Worm (Caenorhabditis elegans) whole organism, L1 larva: ENCODE measurements around the gene F25F2.1.

Experiments
- Y116A8C.19 ChIP-seq: sonication (generic microtip); optimal IDR thresholded peaks from 2 replicates; lab custom pipeline; 2016; ENCODE audit warnings: missing compliant biosample characterization, missing genetic modification characterization, borderline replicate concordance
- aha-1 ChIP-seq: fragments of 150-350 bp; optimal IDR thresholded peaks from 2 replicates; lab custom pipeline; 2014; ENCODE audit warnings: missing biosample characterization, missing genetic modification characterization
- alr-1 ChIP-seq: fragments of 200-800 bp; sonication (Bioruptor generic); optimal IDR thresholded peaks from 2 replicates; lab custom pipeline; 2018; ENCODE audit warnings: borderline replicate concordance, mild to moderate bottlenecking, missing genetic modification characterization, missing compliant biosample characterization
- aly-2 ChIP-seq: fragments of 150-350 bp; optimal IDR thresholded peaks from 2 replicates; lab custom pipeline; 2014; ENCODE audit warnings: missing biosample characterization, missing genetic modification characterization
- ama-1 ChIP-seq: fragments of 150-350 bp; optimal IDR thresholded peaks from 2 replicates; lab custom pipeline; 2014
- blmp-1 ChIP-seq: fragments of 150-350 bp; optimal IDR thresholded peaks from 2 replicates; lab custom pipeline; 2014; ENCODE audit warnings: missing biosample characterization, missing genetic modification characterization
- ceh-63 ChIP-seq: fragments of 200-800 bp; sonication (Bioruptor generic); optimal IDR thresholded peaks from 2 replicates; lab custom pipeline; 2018; ENCODE audit warnings: mild to moderate bottlenecking, missing genetic modification characterization, missing compliant biosample characterization
- ceh-82 ChIP-seq, 3 experiments: fragments of 150-350 bp in 1 of 3; sonication (generic microtip) in 2 of 3; optimal IDR thresholded peaks; 2 replicates each; lab custom pipeline; 2014 to 2017; ENCODE audit warnings: missing biosample characterization in 3 of 3, missing genetic modification characterization in 3 of 3
- ceh-88 ChIP-seq: fragments of 200-800 bp; sonication (Bioruptor generic); IDR thresholded peaks from 2 replicates; pipeline ENCODE4 v1.3.6; 2022; ENCODE audit warnings: missing genetic modification characterization, missing compliant biosample characterization
- ceh-90 ChIP-seq: sonication (generic microtip); optimal IDR thresholded peaks from 2 replicates; lab custom pipeline; 2016; ENCODE audit warnings: missing genetic modification characterization, missing compliant biosample characterization
- dpl-1 ChIP-seq, 3 experiments: fragments of 150-350 bp in 2 of 3; sonication (generic microtip) in 1 of 3; optimal IDR thresholded peaks; 2 replicates each; lab custom pipeline; 2014 to 2017; ENCODE audit warnings: missing biosample characterization in 3 of 3, missing genetic modification characterization in 3 of 3, missing genetic modification reagents in 3 of 3
- efl-1 ChIP-seq, 4 experiments: fragments of 150-350 bp; optimal IDR thresholded peaks in 3 of 4; peaks in 1 of 4; 1 replicate in 1 of 4; 2 replicates in 3 of 4; lab custom pipeline; 2014; ENCODE audit warnings: missing biosample characterization in 2 of 4, missing genetic modification characterization in 2 of 4, missing genetic modification reagents in 2 of 4
- efl-3 ChIP-seq: fragments of 200-800 bp; sonication (Bioruptor generic); optimal IDR thresholded peaks from 2 replicates; lab custom pipeline; 2018; ENCODE audit warnings: mild to moderate bottlenecking, missing genetic modification characterization, missing compliant biosample characterization
- egl-13 ChIP-seq: sonication (generic microtip); optimal IDR thresholded peaks from 2 replicates; lab custom pipeline; 2016; ENCODE audit warnings: missing genotype, missing genetic modification reagents, missing genetic modification characterization, missing compliant biosample characterization
- egl-27 ChIP-seq, 2 experiments: fragments of 150-350 bp in 1 of 2; sonication (generic microtip); optimal IDR thresholded peaks; 3 replicates each; lab custom pipeline; 2017 to 2018; ENCODE audit warnings: missing biosample characterization in 2 of 2, missing genetic modification characterization in 2 of 2, missing genetic modification reagents in 2 of 2
- fkh-4 ChIP-seq: sonication (generic microtip); optimal IDR thresholded peaks from 2 replicates; lab custom pipeline; 2016; ENCODE audit warnings: missing compliant biosample characterization, missing genetic modification characterization, borderline replicate concordance
- fkh-8 ChIP-seq: sonication (generic microtip); optimal IDR thresholded peaks from 2 replicates; lab custom pipeline; 2016; ENCODE audit warnings: mild to moderate bottlenecking, missing genetic modification characterization, missing compliant biosample characterization
- fos-1 ChIP-seq: fragments of 150-350 bp; optimal IDR thresholded peaks from 2 replicates; lab custom pipeline; 2014; ENCODE audit warnings: missing biosample characterization, missing genetic modification characterization
- hlh-17 ChIP-seq: fragments of 200-800 bp; sonication (Bioruptor generic); optimal IDR thresholded peaks from 2 replicates; lab custom pipeline; 2018; ENCODE audit warnings: missing genetic modification characterization, mild to moderate bottlenecking, missing compliant biosample characterization, moderate library complexity, borderline replicate concordance
- hlh-4 ChIP-seq: sonication (generic microtip); optimal IDR thresholded peaks from 2 replicates; lab custom pipeline; 2016; ENCODE audit warnings: mild to moderate bottlenecking, missing genetic modification characterization, missing compliant biosample characterization
- irx-1 ChIP-seq: sonication (generic microtip); optimal IDR thresholded peaks from 2 replicates; lab custom pipeline; 2016; ENCODE audit warnings: missing genetic modification characterization, missing compliant biosample characterization
- isw-1 ChIP-seq: fragments of 200-800 bp; sonication (Bioruptor generic); IDR thresholded peaks from 2 replicates; pipeline ENCODE4 v1.3.6; 2022; ENCODE audit warnings: missing genetic modification characterization, missing compliant biosample characterization
- jun-1 ChIP-seq: fragments of 150-350 bp; optimal IDR thresholded peaks from 2 replicates; lab custom pipeline; 2014; ENCODE audit warnings: missing biosample characterization, missing genetic modification reagents, missing genetic modification characterization
- lin-14 ChIP-seq: fragments of 200-800 bp; sonication (Bioruptor generic); optimal IDR thresholded peaks from 2 replicates; lab custom pipeline; 2018; ENCODE audit warnings: mild to moderate bottlenecking, missing genetic modification characterization, moderate library complexity, missing compliant biosample characterization
- lin-39 ChIP-seq: fragments of 150-350 bp; optimal IDR thresholded peaks from 2 replicates; lab custom pipeline; 2014; ENCODE audit warnings: missing biosample characterization, missing genetic modification reagents, missing genetic modification characterization
- lsy-2 ChIP-seq, 2 experiments: fragments of 150-350 bp; optimal IDR thresholded peaks; 2 replicates each; lab custom pipeline; 2014; ENCODE audit warnings: missing biosample characterization in 2 of 2, missing genetic modification characterization in 2 of 2
- mdl-1 ChIP-seq, 2 experiments: fragments of 150-350 bp; optimal IDR thresholded peaks; 2 replicates each; lab custom pipeline; 2014 to 2017; ENCODE audit warnings: missing biosample characterization in 2 of 2, missing genetic modification characterization in 2 of 2, inconsistent platforms in 1 of 2
- mep-1 ChIP-seq: fragments of 150-350 bp; optimal IDR thresholded peaks from 2 replicates; lab custom pipeline; 2014; ENCODE audit warnings: missing biosample characterization, missing genetic modification characterization
- nhr-11 ChIP-seq: fragments of 150-350 bp; optimal IDR thresholded peaks from 2 replicates; lab custom pipeline; 2014; ENCODE audit warnings: missing biosample characterization, missing genetic modification characterization
- nhr-19 ChIP-seq: fragments of 200-800 bp; sonication (Bioruptor generic); conservative IDR thresholded peaks from 2 replicates; pipeline ENCODE4 v1.3.6; 2022; ENCODE audit warnings: missing genetic modification characterization, missing compliant biosample characterization
- nhr-71 ChIP-seq: sonication (generic microtip); optimal IDR thresholded peaks from 2 replicates; lab custom pipeline; 2016; ENCODE audit warnings: mild to moderate bottlenecking, missing genetic modification characterization, moderate library complexity, missing compliant biosample characterization
- nhr-85 ChIP-seq: sonication (generic microtip); peaks from one replicate; lab custom pipeline; 2016; ENCODE audit warnings: missing genetic modification characterization, inconsistent platforms, missing compliant biosample characterization
- skn-1 ChIP-seq: fragments of 150-350 bp; optimal IDR thresholded peaks from 2 replicates; lab custom pipeline; 2014; ENCODE audit warnings: missing biosample characterization, missing genetic modification characterization
- snu-23 ChIP-seq: sonication (generic microtip); optimal IDR thresholded peaks from 2 replicates; lab custom pipeline; 2016; ENCODE audit warnings: missing genetic modification characterization, missing compliant biosample characterization
- sup-37 ChIP-seq: fragments of 200-800 bp; sonication (Bioruptor generic); optimal IDR thresholded peaks from 2 replicates; lab custom pipeline; 2018; ENCODE audit warnings: mild to moderate bottlenecking, missing genetic modification characterization, missing compliant biosample characterization
- swsn-7 ChIP-seq: sonication (generic microtip); optimal IDR thresholded peaks from 2 replicates; lab custom pipeline; 2016; ENCODE audit warnings: missing genetic modification characterization, missing compliant biosample characterization
- tbx-2 ChIP-seq: sonication (generic microtip); optimal IDR thresholded peaks from 2 replicates; lab custom pipeline; 2016; ENCODE audit warnings: missing genetic modification characterization, missing compliant biosample characterization
- tlp-1 ChIP-seq: fragments of 150-350 bp; optimal IDR thresholded peaks from 2 replicates; lab custom pipeline; 2014; ENCODE audit warnings: missing biosample characterization, missing genetic modification characterization
- unc-130 ChIP-seq: fragments of 150-350 bp; optimal IDR thresholded peaks from 2 replicates; lab custom pipeline; 2017; ENCODE audit warnings: missing biosample characterization, missing genetic modification characterization, inconsistent platforms
- vab-15 ChIP-seq: sonication (generic microtip); optimal IDR thresholded peaks from 2 replicates; lab custom pipeline; 2017; ENCODE audit warnings: missing genotype, mild to moderate bottlenecking, missing genetic modification characterization, missing compliant biosample characterization
- xbp-1 ChIP-seq: sonication (generic microtip); optimal IDR thresholded peaks from 2 replicates; lab custom pipeline; 2016; ENCODE audit warnings: missing genetic modification characterization, missing compliant biosample characterization
- zag-1 ChIP-seq: fragments of 150-350 bp; optimal IDR thresholded peaks from 2 replicates; lab custom pipeline; 2014; ENCODE audit warnings: missing biosample characterization, missing genetic modification characterization
- zip-4 ChIP-seq: fragments of 200-800 bp; sonication (Bioruptor generic); optimal IDR thresholded peaks from 2 replicates; lab custom pipeline; 2018; ENCODE audit warnings: mild to moderate bottlenecking, missing genetic modification characterization, moderate library complexity, missing compliant biosample characterization
- ztf-11 ChIP-seq, 2 experiments: sonication (generic microtip); optimal IDR thresholded peaks; 2 replicates each; lab custom pipeline; 2016 to 2017; ENCODE audit warnings: missing genetic modification characterization in 2 of 2, missing biosample characterization in 1 of 2, missing compliant biosample characterization in 1 of 2
- ztf-4 ChIP-seq: fragments of 150-350 bp; optimal IDR thresholded peaks from 2 replicates; lab custom pipeline; 2014; ENCODE audit warnings: missing biosample characterization, missing genetic modification characterization

Gene F25F2.1

ce11 chrIII:4506590-4507128, 2.0 kb upstream of the F25F2.1 start:
- no peak for TF ChIP-seq Y116A8C.19 (tag; lab: Kevin White, UChicago)
- peak; percentile 38 for TF ChIP-seq nhr-85 (tag; lab: Kevin White, UChicago)
- TF ChIP-seq efl-1 (optimal IDR thresholded peaks at IDR 0.05; lab: Kevin White, UChicago), result no peak
- TF ChIP-seq efl-1 (GFP tag; optimal IDR thresholded peaks at IDR 0.05 in 1 of 2; lab: Kevin White, UChicago), result peak in 1 of 2 experiments; percentile 61

ce11 chrIII:4513926-4514325, 5.3 kb downstream of the F25F2.1 start:
- TF ChIP-seq isw-1 (GFP tag; lab: Robert Waterston, UW) (peak; percentile 15; the same call in 1 of the 2 replicates), fkh-4 (no peak), ceh-82 (tag; optimal IDR thresholded peaks at IDR 0.05; lab: Kevin White, UChicago) (peak in 1 of 3 experiments; percentile 22), egl-27 (tag; optimal IDR thresholded peaks at IDR 0.05; lab: Kevin White, UChicago) (no peak), lin-14 (peak; percentile 81), mdl-1 (tag; optimal IDR thresholded peaks at IDR 0.05; lab: Kevin White, UChicago) (peak in 1 of 2 experiments; percentile 2), skn-1 (tag; lab: Kevin White, UChicago) (no peak), lsy-2 (tag; optimal IDR thresholded peaks at IDR 0.05; lab: Kevin White, UChicago) (peak in 1 of 2 experiments; percentile 30), fkh-8 (tag; lab: Kevin White, UChicago) (peak; percentile 31), nhr-71 (tag; lab: Kevin White, UChicago) (peak; percentile 17), swsn-7 (peak; percentile 1)

- no peak for TF ChIP-seq lin-39
- TF ChIP-seq egl-27 (tag; optimal IDR thresholded peaks at IDR 0.05; lab: Kevin White, UChicago), result no peak
- no peak for TF ChIP-seq vab-15 (tag; lab: Kevin White, UChicago)
- TF ChIP-seq hlh-4, result no peak
- no peak for TF ChIP-seq ceh-88 (GFP tag; lab: Robert Waterston, UW)
- no peak for TF ChIP-seq efl-3 (GFP tag; lab: Kevin White, UChicago)
- no peak for TF ChIP-seq hlh-17 (GFP tag; lab: Kevin White, UChicago)
- no peak for TF ChIP-seq zip-4 (GFP tag; lab: Kevin White, UChicago)
- TF ChIP-seq jun-1 (tag; lab: Kevin White, UChicago), result no peak
- TF ChIP-seq efl-1 (optimal IDR thresholded peaks at IDR 0.05; lab: Kevin White, UChicago), result no peak
- peak in 1 of 2 experiments; percentile 61 for TF ChIP-seq efl-1 (GFP tag; optimal IDR thresholded peaks at IDR 0.05 in 1 of 2; lab: Kevin White, UChicago)
- no peak for TF ChIP-seq aha-1 (tag; lab: Kevin White, UChicago)
- peak; percentile 28 for TF ChIP-seq blmp-1 (tag; lab: Kevin White, UChicago)
- TF ChIP-seq egl-13 (tag; lab: Kevin White, UChicago), result no peak
- TF ChIP-seq, all 84 proteins: peak for 2
Measured at ce11 chrIII:4515173-4515572, 6.5 kb downstream of the F25F2.1 start.

ce11 chrIII:4517781-4518180, 9.1 kb downstream of the F25F2.1 start:
- TF ChIP-seq dpl-1 (GFP tag; optimal IDR thresholded peaks at IDR 0.05; lab: Kevin White, UChicago), result no peak
- no peak for TF ChIP-seq tbx-2 (tag; lab: Kevin White, UChicago)
- TF ChIP-seq nhr-85 (tag; lab: Kevin White, UChicago), result peak; percentile 77
- TF ChIP-seq tlp-1 (tag; lab: Kevin White, UChicago), result no peak
- no peak for TF ChIP-seq nhr-11
- TF ChIP-seq alr-1, result no peak
- TF ChIP-seq lsy-2 (tag; optimal IDR thresholded peaks at IDR 0.05; lab: Kevin White, UChicago), result no peak
- no peak for TF ChIP-seq aly-2
- no peak for TF ChIP-seq sup-37 (GFP tag; lab: Kevin White, UChicago)
- no peak for TF ChIP-seq lin-39
- TF ChIP-seq ceh-90 (tag; lab: Kevin White, UChicago), result no peak
- TF ChIP-seq ceh-82 (tag; optimal IDR thresholded peaks at IDR 0.05; lab: Kevin White, UChicago), result no peak
- TF ChIP-seq fos-1, result no peak
- no peak for TF ChIP-seq mep-1
- TF ChIP-seq Y116A8C.19 (tag; lab: Kevin White, UChicago), result no peak
- TF ChIP-seq ceh-63 (GFP tag; lab: Kevin White, UChicago), result no peak
- peak; percentile 59 for TF ChIP-seq lin-14
- TF ChIP-seq xbp-1 (tag; lab: Kevin White, UChicago), result no peak
- peak; percentile 55 for TF ChIP-seq blmp-1 (tag; lab: Kevin White, UChicago)
- TF ChIP-seq unc-130 (tag; lab: Kevin White, UChicago), result no peak
- no peak for TF ChIP-seq irx-1 (tag; lab: Kevin White, UChicago)
- no peak for TF ChIP-seq efl-1 (optimal IDR thresholded peaks at IDR 0.05; lab: Kevin White, UChicago)
- TF ChIP-seq efl-1 (GFP tag; optimal IDR thresholded peaks at IDR 0.05 in 1 of 2; lab: Kevin White, UChicago), result peak in 1 of 2 experiments; percentile 30
- TF ChIP-seq ztf-4, result no peak
- TF ChIP-seq nhr-19, result no peak
- TF ChIP-seq ztf-11 (tag; optimal IDR thresholded peaks at IDR 0.05; lab: Kevin White, UChicago), result no peak
- no peak for TF ChIP-seq ama-1
- peak; percentile 25 for TF ChIP-seq snu-23 (GFP tag; lab: Kevin White, UChicago)
- no peak for TF ChIP-seq zag-1
